Fruit fly (Drosophila melanogaster): ENCODE measurements around the gene Ir7a.

DNA sequence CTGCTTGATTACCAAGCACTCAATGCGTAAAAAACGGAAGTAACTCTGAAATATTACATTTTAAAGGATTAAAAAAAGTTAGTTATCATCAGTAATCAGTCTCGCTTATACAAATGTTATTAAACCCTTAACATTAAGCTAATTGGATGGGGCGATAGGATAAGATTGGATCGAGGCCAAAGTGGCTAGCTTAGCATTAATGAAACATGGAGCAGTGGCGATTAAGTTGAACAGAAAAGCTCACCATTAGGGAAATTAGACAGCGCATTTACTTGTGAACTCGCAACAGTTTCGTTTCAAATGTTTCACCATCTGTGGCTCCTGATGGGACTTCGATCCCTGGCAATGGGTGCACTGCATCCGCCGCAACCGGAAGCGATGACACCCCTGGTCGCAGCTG is at the start of gene Ir7a:
- TF ChIP-seq CG4730 (GFP tag; IDR thresholded peaks at IDR 0.05) (no peak), psq (GFP tag; optimal IDR thresholded peaks at IDR 0.05) (no peak), Aef1 (GFP tag; IDR thresholded peaks at IDR 0.05) (no peak), CG12391 (tag; optimal IDR thresholded peaks at IDR 0.05) (no peak), ATbp (GFP tag; optimal IDR thresholded peaks at IDR 0.05) (no peak)
